Worm (Caenorhabditis elegans) whole organism, early embryonic: ENCODE data around the gene gly-11.

Experiments used
- F13C5.2 ChIP-seq: sonication (generic microtip); optimal IDR thresholded peaks from 2 replicates; lab custom pipeline; 2017; ENCODE audit warnings: mild to moderate bottlenecking, missing genetic modification characterization, inconsistent platforms, missing compliant biosample characterization
- aly-1 ChIP-seq: sonication (generic microtip); optimal IDR thresholded peaks from 2 replicates; lab custom pipeline; 2016; ENCODE audit warnings: missing genetic modification characterization, missing compliant biosample characterization
- ama-1 ChIP-seq: fragments of 150-350 bp; optimal IDR thresholded peaks from 2 replicates; lab custom pipeline; 2014
- ceh-36 ChIP-seq: sonication (generic microtip); optimal IDR thresholded peaks from 2 replicates; lab custom pipeline; 2016; ENCODE audit warnings: missing genetic modification characterization, inconsistent platforms, missing compliant biosample characterization
- ets-7 ChIP-seq: sonication (generic microtip); optimal IDR thresholded peaks from 2 replicates; lab custom pipeline; 2016; ENCODE audit warnings: missing genotype, missing genetic modification characterization, missing compliant biosample characterization
- flt-1 ChIP-seq: fragments of 200-800 bp; sonication (Bioruptor generic); IDR thresholded peaks from 2 replicates; pipeline ENCODE4 v1.3.6; 2022; ENCODE audit warnings: missing genetic modification characterization, missing compliant biosample characterization
- sea-1 ChIP-seq: fragments of 200-800 bp; sonication (Bioruptor generic); conservative IDR thresholded peaks from 2 replicates; pipeline ENCODE4 v1.3.6; 2022; ENCODE audit warnings: missing genetic modification characterization, missing compliant biosample characterization
- tbx-11 ChIP-seq: fragments of 200-800 bp; sonication (Bioruptor generic); IDR thresholded peaks from 2 replicates; pipeline ENCODE4 v1.3.6; 2022; ENCODE audit warnings: missing genetic modification characterization, missing compliant biosample characterization

ce11 chrIII:12131751-12132150 is 45.3 kb downstream of the gly-11 start:
- TF ChIP-seq ets-7 (tag; lab: Kevin White, UChicago) (no peak), tbx-11 (GFP tag; lab: Robert Waterston, UW) (no peak), flt-1 (GFP tag; lab: Robert Waterston, UW) (no peak), sea-1 (GFP tag; lab: Robert Waterston, UW) (no peak), ama-1 (lab: Kevin White, UChicago) (no peak), F13C5.2 (tag; lab: Kevin White, UChicago) (no peak), aly-1 (tag; lab: Kevin White, UChicago) (no peak), ceh-36 (peak; percentile 96)
